Worm (Caenorhabditis elegans) whole organism, midembryonic: Measurements from ENCODE around the gene rft-2.

Source experiments
- cog-1 ChIP-seq: sonication (generic microtip); optimal IDR thresholded peaks from 2 replicates; lab custom pipeline; 2016; ENCODE audit warnings: missing genetic modification characterization, missing compliant biosample characterization
- flt-1 ChIP-seq: fragments of 200-800 bp; sonication (Bioruptor generic); IDR thresholded peaks from 2 replicates; pipeline ENCODE4 v1.3.6; 2022; ENCODE audit warnings: missing genetic modification characterization, missing compliant biosample characterization
- ref-1 ChIP-seq: fragments of 200-800 bp; sonication (Bioruptor generic); conservative IDR thresholded peaks from 2 replicates; pipeline ENCODE4 v1.3.6; 2022; ENCODE audit warnings: missing genetic modification reagents, missing genetic modification characterization, missing compliant biosample characterization
- tab-1 ChIP-seq: fragments of 200-800 bp; sonication (Bioruptor generic); IDR thresholded peaks from 2 replicates; pipeline ENCODE4 v1.3.6; 2022; ENCODE audit warnings: missing genetic modification characterization, missing compliant biosample characterization
- ztf-29 ChIP-seq: fragments of 200-800 bp; sonication (Bioruptor generic); IDR thresholded peaks from 2 replicates; pipeline ENCODE4 v1.3.6; 2022; ENCODE audit warnings: missing genetic modification reagents, missing genetic modification characterization, missing compliant biosample characterization

DNA sequence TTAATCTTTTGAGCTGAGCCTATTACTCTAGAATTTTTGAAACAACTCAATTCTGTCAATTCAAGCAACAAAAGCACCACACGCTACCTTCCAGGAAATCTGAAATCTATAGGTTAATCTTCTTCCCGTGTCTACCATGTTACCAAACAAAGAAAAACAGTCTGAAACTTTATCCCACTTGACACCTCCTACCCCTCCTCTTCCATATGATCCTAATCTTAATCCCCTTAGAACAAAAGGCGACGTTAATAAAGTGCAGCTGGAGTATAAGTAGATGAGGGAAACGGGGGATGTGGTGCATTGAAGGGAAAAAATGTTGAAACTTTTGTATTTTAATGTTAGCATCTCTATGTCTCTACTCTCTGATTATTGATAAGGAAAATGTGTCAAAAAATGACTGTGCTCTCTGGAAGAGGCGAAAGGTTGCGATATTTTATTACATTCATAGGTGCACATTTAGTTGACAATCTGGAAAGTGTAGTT is 45.8 kb upstream of the rft-2 start:
- TF ChIP-seq cog-1 (tag; lab: Kevin White, UChicago): no peak
- no peak for TF ChIP-seq flt-1 (GFP tag; lab: Robert Waterston, UW)
- no peak for TF ChIP-seq tab-1 (GFP tag; lab: Robert Waterston, UW)
- no peak for TF ChIP-seq ref-1 (GFP tag; lab: Robert Waterston, UW)
- no peak for TF ChIP-seq ztf-29 (GFP tag; lab: Robert Waterston, UW)
